Worm (Caenorhabditis elegans): ENCODE data around the gene C17H11.4.
A peak's percentile ranks its signal among the peaks of the same experiment; 100 is the strongest.

C17H11.4 gene

DNA sequence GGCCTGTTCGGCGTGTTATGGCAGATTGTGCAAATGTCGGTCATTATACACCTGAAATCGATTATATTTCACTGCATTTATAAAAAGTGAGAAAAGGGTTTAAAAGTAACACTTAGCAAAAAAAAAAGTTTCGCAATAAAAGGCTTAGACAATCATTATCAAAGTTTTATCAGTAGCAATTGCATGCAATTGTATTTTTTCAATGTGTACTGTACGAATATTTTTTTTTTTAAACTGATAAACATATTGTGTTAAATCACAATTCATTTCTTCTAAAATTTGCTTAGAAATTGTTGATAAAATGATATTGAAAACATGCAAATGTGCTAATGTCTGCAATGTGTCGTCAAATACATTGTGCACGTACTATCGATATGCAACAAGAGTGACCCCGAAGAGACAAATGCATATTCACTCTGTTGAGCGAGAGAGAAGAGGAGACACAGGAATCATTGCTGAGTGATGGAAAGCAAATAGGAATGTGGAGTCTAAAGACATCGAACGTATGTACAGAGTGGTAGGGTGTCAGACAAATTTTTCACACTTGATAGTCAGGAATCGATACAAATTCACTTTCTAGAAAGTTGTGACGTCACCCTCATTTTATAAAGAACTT lies 45.1 kb downstream of the C17H11.4 start, which contains the start of gene C02B8.6 (continued):
- no peak for TF ChIP-seq ama-1 (optimal IDR thresholded peaks at IDR 0.05)
- no peak for TF ChIP-seq pax-3 (tag; optimal IDR thresholded peaks at IDR 0.05)
- no peak for TF ChIP-seq snpc-4 (tag; optimal IDR thresholded peaks at IDR 0.05)
- TF ChIP-seq ceh-8 (GFP tag; optimal IDR thresholded peaks at IDR 0.05), result no peak
- TF ChIP-seq Y116A8C.19 (tag; optimal IDR thresholded peaks at IDR 0.05; ENCODE audit: borderline replicate concordance), result no peak
- TF ChIP-seq xbp-1 (tag; optimal IDR thresholded peaks at IDR 0.05), result peak; percentile 27
- TF ChIP-seq tbx-2 (tag; optimal IDR thresholded peaks at IDR 0.05), result no peak
- TF ChIP-seq lin-14 (GFP tag; optimal IDR thresholded peaks at IDR 0.05), result peak; percentile 69
- TF ChIP-seq nhr-77 (tag; optimal IDR thresholded peaks at IDR 0.05), result no peak
- TF ChIP-seq sup-37 (GFP tag; optimal IDR thresholded peaks at IDR 0.05), result no peak
- no peak for TF ChIP-seq hlh-4 (tag; optimal IDR thresholded peaks at IDR 0.05)
- TF ChIP-seq aly-2 (tag; optimal IDR thresholded peaks at IDR 0.05), result no peak
- no peak for TF ChIP-seq jun-1 (tag; optimal IDR thresholded peaks at IDR 0.05)
- no peak for TF ChIP-seq unc-62 (GFP tag; optimal IDR thresholded peaks at IDR 0.05)
- no peak for TF ChIP-seq lir-3 (tag; optimal IDR thresholded peaks at IDR 0.05; ENCODE audit: poor library complexity)
- TF ChIP-seq aha-1 (tag; optimal IDR thresholded peaks at IDR 0.05), result no peak
- no peak for TF ChIP-seq sox-4 (tag; optimal IDR thresholded peaks at IDR 0.05)
- TF ChIP-seq fkh-8 (tag; optimal IDR thresholded peaks at IDR 0.05), result no peak
- peak; percentile 13 for TF ChIP-seq elt-2 (tag; optimal IDR thresholded peaks at IDR 0.05)
- peak; percentile 50 for TF ChIP-seq nhr-71 (tag; optimal IDR thresholded peaks at IDR 0.05)
- peak; percentile 81 for TF ChIP-seq F16B12.6 (tag; optimal IDR thresholded peaks at IDR 0.05)
- TF ChIP-seq sptf-1 (tag; optimal IDR thresholded peaks at IDR 0.05), result no peak
- TF ChIP-seq efl-1 (optimal IDR thresholded peaks at IDR 0.05), result peak; percentile 29 to 36
- peak; percentile 44 to 84 for TF ChIP-seq efl-1 (GFP tag; optimal IDR thresholded peaks at IDR 0.05 in 1 of 2)
- no peak for TF ChIP-seq nhr-237 (tag; optimal IDR thresholded peaks at IDR 0.05)
- TF ChIP-seq rnt-1 (tag; optimal IDR thresholded peaks at IDR 0.05), result peak; percentile 27
- TF ChIP-seq elt-3 (tag; optimal IDR thresholded peaks at IDR 0.05), result peak in 1 of 6 experiments; percentile 21
- no peak for TF ChIP-seq egl-13 (tag; optimal IDR thresholded peaks at IDR 0.05)
- no peak for TF ChIP-seq ceh-90 (tag; optimal IDR thresholded peaks at IDR 0.05)
- TF ChIP-seq dsc-1 (tag; optimal IDR thresholded peaks at IDR 0.05), result peak; percentile 13
- no peak for TF ChIP-seq lin-15B (tag; optimal IDR thresholded peaks at IDR 0.05)
- TF ChIP-seq mdl-1 (tag; optimal IDR thresholded peaks at IDR 0.05), result peak in 1 of 2 experiments; percentile 23

Measured in whole organism, L1 larva.